Fruit fly (Drosophila melanogaster) whole organism, adult: ENCODE data around the gene CG13692.

Experiments
- CG11617 ChIP-seq: fragments of 200-800 bp; sonication (Bioruptor generic); optimal IDR thresholded peaks from 2 replicates; lab custom pipeline; 2017; ENCODE audit warnings: mild to moderate bottlenecking, missing biosample characterization, missing genetic modification reagents, missing genetic modification characterization
- CG12768 ChIP-seq: fragments of 200-800 bp; sonication (Bioruptor generic); optimal IDR thresholded peaks from 2 replicates; lab custom pipeline; 2017; ENCODE audit warnings: missing biosample characterization, missing genetic modification characterization, mild to moderate bottlenecking, moderate library complexity, missing genetic modification reagents
- CG14711 ChIP-seq: fragments of 200-800 bp; sonication (Bioruptor generic); optimal IDR thresholded peaks from 2 replicates; lab custom pipeline; 2018; ENCODE audit warnings: missing biosample characterization, mild to moderate bottlenecking, missing genetic modification characterization, moderate library complexity
- CG1620 ChIP-seq: fragments of 200-800 bp; sonication (Bioruptor generic); optimal IDR thresholded peaks from 2 replicates; lab custom pipeline; 2016; ENCODE audit warnings: missing biosample characterization, missing genetic modification characterization
- CG33017 ChIP-seq: fragments of 200-800 bp; sonication (Bioruptor generic); optimal IDR thresholded peaks from 2 replicates; lab custom pipeline; 2018; ENCODE audit warnings: missing biosample characterization, mild to moderate bottlenecking, missing genetic modification characterization, moderate library complexity
- CG5204 ChIP-seq: fragments of 200-800 bp; sonication (Bioruptor generic); optimal IDR thresholded peaks from 2 replicates; lab custom pipeline; 2016; ENCODE audit warnings: missing biosample characterization, missing genetic modification characterization
- CG7045 ChIP-seq: fragments of 200-800 bp; sonication (Bioruptor generic); optimal IDR thresholded peaks from 2 replicates; lab custom pipeline; 2017; ENCODE audit warnings: missing biosample characterization, mild to moderate bottlenecking, missing genetic modification characterization
- CG7101 ChIP-seq: fragments of 200-800 bp; sonication (Bioruptor generic); optimal IDR thresholded peaks from 2 replicates; lab custom pipeline; 2018; ENCODE audit warnings: missing biosample characterization, mild to moderate bottlenecking, missing genetic modification characterization, moderate library complexity
- Clk ChIP-seq: fragments of 200-800 bp; sonication (Bioruptor generic); optimal IDR thresholded peaks from 2 replicates; lab custom pipeline; 2017; ENCODE audit warnings: missing biosample characterization, missing genetic modification characterization
- Crg-1 ChIP-seq: fragments of 200-800 bp; sonication (Bioruptor generic); optimal IDR thresholded peaks from 2 replicates; lab custom pipeline; 2016; ENCODE audit warnings: missing biosample characterization, missing genetic modification characterization
- Hr96 ChIP-seq: fragments of 200-800 bp; sonication (Bioruptor generic); optimal IDR thresholded peaks from 2 replicates; lab custom pipeline; 2016; ENCODE audit warnings: missing biosample characterization, missing genetic modification characterization
- Mnt ChIP-seq: fragments of 200-800 bp; sonication (Bioruptor generic); optimal IDR thresholded peaks from 2 replicates; lab custom pipeline; 2016; ENCODE audit warnings: missing biosample characterization, mild to moderate bottlenecking, missing genetic modification characterization
- bab1 ChIP-seq: fragments of 200-800 bp; sonication (Bioruptor generic); optimal IDR thresholded peaks from 3 replicates; lab custom pipeline; 2019; ENCODE audit warnings: missing biosample characterization, mild to moderate bottlenecking, missing genetic modification characterization, moderate library complexity
- cic ChIP-seq: fragments of 200-800 bp; sonication (Bioruptor generic); optimal IDR thresholded peaks from 2 replicates; lab custom pipeline; 2017; ENCODE audit warnings: missing biosample characterization, mild to moderate bottlenecking, missing genetic modification characterization, moderate library complexity
- cnc ChIP-seq, 2 experiments: fragments of >200 bp; optimal IDR thresholded peaks; 2 replicates each; lab custom pipeline; 2017
- kay ChIP-seq: fragments of 200-800 bp; sonication (Bioruptor generic); peaks from one replicate; lab custom pipeline; 2016; ENCODE audit warnings: missing biosample characterization, missing genetic modification characterization, borderline replicate concordance
- ovo ChIP-seq: fragments of 200-800 bp; sonication (Bioruptor generic); optimal IDR thresholded peaks from 2 replicates; lab custom pipeline; 2016; ENCODE audit warnings: missing biosample characterization, missing genetic modification characterization
- pad ChIP-seq: fragments of 200-800 bp; sonication (Bioruptor generic); optimal IDR thresholded peaks from 3 replicates; lab custom pipeline; 2017; ENCODE audit warnings: missing biosample characterization, missing genetic modification characterization, mild to moderate bottlenecking, moderate library complexity, missing genetic modification reagents
- tj ChIP-seq: fragments of 200-800 bp; sonication (Bioruptor generic); optimal IDR thresholded peaks from 3 replicates; lab custom pipeline; 2017; ENCODE audit warnings: missing biosample characterization, mild to moderate bottlenecking, missing genetic modification characterization, moderate library complexity
- toe ChIP-seq: fragments of 200-800 bp; sonication (Bioruptor generic); optimal IDR thresholded peaks from 2 replicates; lab custom pipeline; 2016; ENCODE audit warnings: missing biosample characterization, missing genetic modification characterization

Gene CG13692

DNA sequence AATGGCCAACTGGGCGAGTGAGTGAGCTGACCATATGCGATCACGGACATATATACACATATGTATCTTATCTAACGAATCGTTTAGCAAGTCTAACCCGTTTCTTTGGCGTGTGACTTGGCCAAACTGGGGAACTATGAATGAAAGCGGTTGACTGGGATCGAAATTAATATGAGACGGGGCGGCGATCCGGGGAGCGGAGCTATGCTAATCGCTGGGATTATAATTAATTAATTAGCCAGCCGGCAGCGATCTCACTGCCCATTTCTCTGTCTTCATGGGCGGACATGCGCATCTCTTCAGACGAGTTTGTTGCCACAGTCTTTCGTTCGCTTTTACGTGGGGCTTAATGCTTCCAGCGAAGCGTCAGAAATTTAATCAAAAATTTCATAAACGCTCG is 29.0 kb upstream of the CG13692 start:
- TF ChIP-seq toe (GFP tag; lab: Kevin White, UChicago) (no peak), CG7101 (no peak), bab1 (no peak), Mnt (GFP tag; lab: Kevin White, UChicago) (no peak), ovo (GFP tag; lab: Kevin White, UChicago) (no peak), pad (GFP tag; lab: Kevin White, UChicago) (no peak), CG14711 (tag; lab: Kevin White, UChicago) (no peak), Clk (GFP tag; lab: Kevin White, UChicago) (no peak), CG5204 (GFP tag; lab: Kevin White, UChicago) (no peak), CG1620 (no peak), CG11617 (no peak), cnc (optimal IDR thresholded peaks at IDR 0.05; lab: Kevin White, UChicago) (no peak), cic (GFP tag; lab: Kevin White, UChicago) (no peak), CG7045 (no peak), Hr96 (GFP tag; lab: Kevin White, UChicago) (no peak)

DNA sequence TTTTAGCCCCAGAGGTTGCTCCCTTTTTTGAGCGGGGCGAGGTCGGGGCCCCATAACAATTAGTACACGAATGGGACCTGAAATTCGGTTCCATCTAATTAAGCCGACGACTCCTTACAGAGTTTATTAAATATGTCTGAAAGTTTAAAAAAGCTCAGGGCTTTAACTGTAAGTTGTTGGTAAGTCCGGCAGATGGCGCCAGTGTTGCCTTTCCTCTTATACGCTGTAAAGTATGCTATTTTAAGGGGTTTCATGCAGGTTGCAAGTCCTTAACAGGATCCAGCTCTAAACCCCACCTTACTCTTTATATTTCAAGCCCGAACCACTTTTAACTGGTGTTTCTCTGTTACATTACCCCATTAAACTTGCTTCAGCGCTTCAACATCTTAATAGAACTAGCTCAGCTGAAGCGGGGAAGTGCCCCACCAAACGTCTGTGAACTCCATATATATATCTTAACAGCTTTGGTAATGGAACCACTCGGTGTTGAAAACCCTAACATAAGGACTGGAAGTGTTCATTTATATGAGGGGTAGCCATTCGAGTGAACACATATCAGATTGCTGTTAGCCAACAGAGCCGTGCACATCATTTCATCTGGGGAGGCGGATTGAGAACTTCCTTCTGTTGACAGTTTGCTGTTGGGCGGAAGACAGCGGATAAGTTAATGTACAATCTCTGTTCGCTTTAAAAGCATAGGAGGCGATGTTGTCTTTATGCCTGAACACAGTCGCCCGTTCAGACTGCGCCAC is 26.0 kb upstream of the CG13692 start:
- TF ChIP-seq pad (GFP tag; lab: Kevin White, UChicago) = peak; percentile 91
- TF ChIP-seq CG7101 = no peak

DNA sequence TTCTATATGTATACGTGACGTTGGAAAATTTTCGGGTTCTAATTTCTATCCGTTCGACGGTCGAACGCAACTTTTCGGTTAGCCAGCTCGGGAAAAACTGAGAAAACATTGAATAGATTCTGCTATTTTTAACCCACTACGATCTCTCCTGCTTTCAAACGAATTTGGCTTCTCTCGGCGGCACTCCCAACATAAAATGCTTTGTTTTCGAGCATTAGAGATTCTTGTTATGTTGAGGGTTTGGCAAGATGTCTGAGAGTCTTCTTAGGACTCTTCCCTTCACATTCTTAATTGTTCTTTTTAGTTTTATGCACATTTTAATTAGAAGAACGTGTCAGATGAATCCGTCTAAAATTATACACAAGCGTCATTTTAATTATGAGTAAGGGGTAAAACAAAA is 19.5 kb upstream of the CG13692 start, which contains the start of gene CG4213:
CG4213 (minus strand) TSS at position 101 of the 400 bp plus-strand sequence.
- no peak for TF ChIP-seq CG11617
- no peak for TF ChIP-seq bab1
- TF ChIP-seq CG1620 = no peak
- no peak for TF ChIP-seq CG7045
- no peak for TF ChIP-seq CG14711 (tag; lab: Kevin White, UChicago)
- no peak for TF ChIP-seq CG5204 (GFP tag; lab: Kevin White, UChicago)
- no peak for TF ChIP-seq pad (GFP tag; lab: Kevin White, UChicago)
- no peak for TF ChIP-seq tj
- no peak for TF ChIP-seq ovo (GFP tag; lab: Kevin White, UChicago)
- no peak for TF ChIP-seq CG33017 (tag; lab: Kevin White, UChicago)
- TF ChIP-seq Hr96 (GFP tag; lab: Kevin White, UChicago) = no peak
- no peak for TF ChIP-seq cnc (optimal IDR thresholded peaks at IDR 0.05; lab: Kevin White, UChicago)
- TF ChIP-seq CG7101 = no peak
- TF ChIP-seq toe (GFP tag; lab: Kevin White, UChicago) = no peak

DNA sequence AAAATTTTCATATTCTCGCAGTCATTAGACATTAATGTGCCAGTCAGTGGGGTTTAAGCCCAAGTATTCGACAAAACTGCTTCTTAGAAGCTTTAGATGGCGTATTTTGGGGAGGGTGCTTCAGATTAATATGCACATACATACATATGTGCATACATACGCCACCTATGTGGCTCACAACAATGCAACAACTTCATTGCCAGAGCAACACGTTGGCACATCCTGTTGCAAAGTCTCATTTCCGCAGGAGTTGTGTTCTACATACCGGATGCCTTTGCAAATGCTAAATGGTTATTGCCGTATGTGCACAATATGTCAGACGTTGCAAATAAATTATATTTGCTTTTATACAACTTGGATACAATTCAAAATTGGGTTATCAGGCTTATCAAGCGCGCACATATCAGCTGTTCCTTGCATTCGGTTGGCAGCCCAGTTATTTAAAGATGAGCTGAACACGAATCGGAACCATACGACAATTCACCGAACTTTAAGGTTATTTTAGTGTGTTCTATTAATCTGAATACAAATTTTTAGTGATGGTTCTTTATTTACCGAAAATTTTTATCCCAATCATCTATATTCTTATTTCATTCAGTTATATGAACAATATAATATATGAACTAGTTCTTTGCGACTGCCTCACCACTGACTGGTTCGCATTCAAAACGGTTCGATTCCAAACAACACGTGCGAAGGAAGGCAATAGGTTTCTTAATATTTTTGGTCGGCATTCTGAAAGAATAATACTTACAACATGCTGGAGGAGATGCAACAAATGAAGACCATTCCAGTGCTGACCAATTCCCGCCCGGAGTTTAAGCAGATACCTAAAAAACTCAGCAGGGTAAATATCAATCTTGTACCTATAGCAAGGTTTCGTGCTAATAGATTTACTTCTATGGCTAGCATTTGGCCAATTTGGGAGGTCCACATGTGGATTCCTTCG is 17.7 kb upstream of the CG13692 start, which contains the start of gene Polr1B:
Polr1B (plus strand) TSS at position 659 of the 949 bp plus-strand sequence.
- peak; percentile 33 for TF ChIP-seq CG11617
- peak; percentile 29 for TF ChIP-seq CG14711 (tag; lab: Kevin White, UChicago)
- no peak for TF ChIP-seq CG7101
- TF ChIP-seq CG1620 = no peak
- peak; percentile 28 for TF ChIP-seq CG5204 (GFP tag; lab: Kevin White, UChicago)
- peak; percentile 96 for TF ChIP-seq Mnt (GFP tag; lab: Kevin White, UChicago)
- no peak for TF ChIP-seq toe (GFP tag; lab: Kevin White, UChicago)
- peak; percentile 51 for TF ChIP-seq bab1

DNA sequence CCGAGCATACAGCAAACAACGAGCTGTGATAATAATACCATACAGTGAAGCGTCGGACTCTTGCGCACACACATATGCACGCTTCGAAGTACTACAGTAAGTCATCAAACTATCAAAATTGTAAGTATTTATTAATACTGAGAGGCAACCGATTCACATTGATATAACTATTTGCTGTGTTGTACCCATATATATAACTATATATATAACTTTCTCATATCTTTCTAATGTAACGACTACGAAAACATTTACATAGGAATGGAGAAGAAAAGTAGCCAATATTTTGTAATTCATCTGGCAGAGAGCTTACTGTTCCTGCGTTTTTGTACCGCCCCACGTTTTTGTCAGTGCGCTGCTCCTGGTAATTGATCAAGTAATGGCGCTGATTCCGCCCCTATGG is 8.6 kb upstream of the CG13692 start:
- TF ChIP-seq CG14711 (tag; lab: Kevin White, UChicago) = peak; percentile 18
- TF ChIP-seq CG7101 = peak; percentile 27
- peak; percentile 16 for TF ChIP-seq CG7045
- TF ChIP-seq Mnt (GFP tag; lab: Kevin White, UChicago) = no peak

DNA sequence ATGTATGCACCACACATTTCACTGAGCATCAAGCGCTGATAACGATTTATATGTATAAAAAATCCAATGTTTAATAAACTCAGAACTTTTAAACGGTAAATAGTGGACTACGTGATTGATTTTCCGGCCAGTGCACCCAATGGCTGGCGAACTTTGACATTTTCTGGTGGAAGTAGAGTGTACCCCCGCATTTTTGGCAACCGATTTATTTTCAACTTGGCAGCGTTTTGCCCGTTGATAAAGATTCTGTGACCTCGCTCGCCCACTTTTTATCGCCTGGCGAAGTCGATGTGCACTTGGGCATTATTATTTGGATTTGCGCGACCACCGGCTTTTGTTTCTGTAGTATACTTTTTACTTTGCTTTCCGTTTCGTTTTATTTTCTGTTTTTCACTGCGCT is 7.7 kb upstream of the CG13692 start:
- no peak for TF ChIP-seq ovo (GFP tag; lab: Kevin White, UChicago)
- TF ChIP-seq CG12768 (GFP tag; lab: Kevin White, UChicago) = no peak
- TF ChIP-seq CG5204 (GFP tag; lab: Kevin White, UChicago) = no peak
- no peak for TF ChIP-seq Hr96 (GFP tag; lab: Kevin White, UChicago)
- no peak for TF ChIP-seq cnc (optimal IDR thresholded peaks at IDR 0.05; lab: Kevin White, UChicago)
- no peak for TF ChIP-seq Clk (GFP tag; lab: Kevin White, UChicago)
- TF ChIP-seq Mnt (GFP tag; lab: Kevin White, UChicago) = no peak
- no peak for TF ChIP-seq CG14711 (tag; lab: Kevin White, UChicago)
- no peak for TF ChIP-seq Crg-1 (GFP tag; lab: Kevin White, UChicago)
- no peak for TF ChIP-seq pad (GFP tag; lab: Kevin White, UChicago)
- no peak for TF ChIP-seq CG11617
- TF ChIP-seq cic (GFP tag; lab: Kevin White, UChicago) = no peak
- TF ChIP-seq kay (GFP tag; lab: Kevin White, UChicago) = no peak
- no peak for TF ChIP-seq CG7101
- no peak for TF ChIP-seq toe (GFP tag; lab: Kevin White, UChicago)
- no peak for TF ChIP-seq bab1
- TF ChIP-seq CG7045 = no peak
- TF ChIP-seq CG33017 (tag; lab: Kevin White, UChicago) = no peak
